Worm (Caenorhabditis elegans) whole organism, L2 larva: ENCODE data around the gene cls-2.

ENCODE experiments used
- ZK546.5 ChIP-seq: sonication (generic microtip); optimal IDR thresholded peaks from 2 replicates; lab custom pipeline; 2017; ENCODE audit warnings: missing biosample characterization, missing genetic modification characterization
- ama-1 ChIP-seq: fragments of 150-350 bp; optimal IDR thresholded peaks from 2 replicates; lab custom pipeline; 2018; ENCODE audit warnings: inconsistent platforms
- fos-1 ChIP-seq: fragments of 150-350 bp; optimal IDR thresholded peaks from 2 replicates; lab custom pipeline; 2014; ENCODE audit warnings: missing biosample characterization, missing genetic modification characterization
- mbf-1 ChIP-seq: sonication (generic microtip); optimal IDR thresholded peaks from 2 replicates; lab custom pipeline; 2017; ENCODE audit warnings: missing biosample characterization, missing genetic modification characterization
- mdl-1 ChIP-seq, 2 experiments: fragments of 150-350 bp in 1 of 2; sonication (generic microtip) in 1 of 2; optimal IDR thresholded peaks; 2 replicates each; lab custom pipeline; 2017; ENCODE audit warnings: missing biosample characterization in 2 of 2, missing genetic modification characterization in 2 of 2
- nhr-21 ChIP-seq: fragments of 150-350 bp; optimal IDR thresholded peaks from 2 replicates; lab custom pipeline; 2014; ENCODE audit warnings: missing biosample characterization, missing genetic modification characterization
- nhr-23 ChIP-seq: fragments of 150-350 bp; optimal IDR thresholded peaks from 2 replicates; lab custom pipeline; 2014; ENCODE audit warnings: missing biosample characterization, missing genetic modification reagents, missing genetic modification characterization
- nhr-237 ChIP-seq: fragments of 150-350 bp; optimal IDR thresholded peaks from 2 replicates; lab custom pipeline; 2014; ENCODE audit warnings: missing biosample characterization, missing genetic modification characterization
- nhr-25 ChIP-seq: fragments of 150-350 bp; sonication (generic microtip); optimal IDR thresholded peaks from 3 replicates; lab custom pipeline; 2014; ENCODE audit warnings: missing biosample characterization, missing genetic modification characterization
- nhr-77 ChIP-seq: fragments of 150-350 bp; optimal IDR thresholded peaks from 2 replicates; lab custom pipeline; 2014; ENCODE audit warnings: missing biosample characterization, missing genetic modification characterization
- sem-4 ChIP-seq: fragments of 150-350 bp; optimal IDR thresholded peaks from 2 replicates; lab custom pipeline; 2014; ENCODE audit warnings: missing biosample characterization, missing genetic modification reagents, missing genetic modification characterization
- sma-3 ChIP-seq: sonication (generic microtip); optimal IDR thresholded peaks from 2 replicates; lab custom pipeline; 2016; ENCODE audit warnings: missing genetic modification reagents, missing genetic modification characterization, missing compliant biosample characterization
- sma-9 ChIP-seq, 2 experiments: fragments of 150-350 bp in 1 of 2; sonication (generic microtip) in 1 of 2; optimal IDR thresholded peaks; 2 replicates each; lab custom pipeline; 2014 to 2016; ENCODE audit warnings: missing genetic modification characterization in 2 of 2, mild to moderate bottlenecking in 1 of 2, missing biosample characterization in 1 of 2, missing compliant biosample characterization in 1 of 2, missing genetic modification reagents in 1 of 2, moderate library complexity in 1 of 2

cls-2 gene

DNA sequence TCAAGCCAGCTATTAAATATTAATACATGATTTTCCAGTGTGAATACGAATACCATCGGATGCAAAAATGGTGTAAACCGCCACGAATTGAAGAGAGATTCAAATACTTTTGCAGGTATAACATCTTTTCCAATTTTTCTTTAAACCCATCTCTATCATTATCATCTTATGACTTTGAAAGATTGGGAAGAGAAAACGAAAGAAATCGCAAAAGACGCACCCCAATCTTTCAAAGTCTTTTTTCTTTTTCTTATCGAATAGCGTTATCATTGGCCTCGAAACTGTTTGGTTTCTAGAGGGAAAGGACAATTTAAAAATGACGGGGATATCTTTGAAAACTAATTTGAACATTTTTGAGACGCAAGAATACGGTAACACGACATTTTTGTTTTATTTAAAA lies 50.8 kb downstream of the cls-2 start:
- TF ChIP-seq sem-4 (tag; lab: Kevin White, UChicago) = no peak
- TF ChIP-seq ZK546.5 (tag; lab: Kevin White, UChicago) = no peak
- TF ChIP-seq fos-1 (tag; lab: Kevin White, UChicago) = no peak
- TF ChIP-seq nhr-21 (tag; lab: Kevin White, UChicago) = no peak
- no peak for TF ChIP-seq sma-3
- no peak for TF ChIP-seq mdl-1 (tag; optimal IDR thresholded peaks at IDR 0.05; lab: Kevin White, UChicago)
- TF ChIP-seq nhr-25 (tag; lab: Kevin White, UChicago) = no peak
- no peak for TF ChIP-seq ama-1 (lab: Kevin White, UChicago)
- TF ChIP-seq nhr-23 = no peak
- TF ChIP-seq nhr-77 (tag; lab: Kevin White, UChicago) = no peak
- no peak for TF ChIP-seq nhr-237 (tag; lab: Kevin White, UChicago)
- TF ChIP-seq mbf-1 (tag; lab: Kevin White, UChicago) = no peak
- TF ChIP-seq sma-9 (GFP tag; optimal IDR thresholded peaks at IDR 0.05; lab: Kevin White, UChicago) = no peak
- no peak for TF ChIP-seq sma-9 (tag; optimal IDR thresholded peaks at IDR 0.05; lab: Kevin White, UChicago)
